Fruit fly (Drosophila melanogaster) whole organism, embryonic: ENCODE data around the gene CG17349.

Experiments used
- Abd-B ChIP-seq: fragments of 200-800 bp; sonication (Bioruptor generic); optimal IDR thresholded peaks from 2 replicates; lab custom pipeline; 2018; ENCODE audit warnings: missing biosample characterization, mild to moderate bottlenecking, missing genetic modification characterization, moderate library complexity
- Bdp1 ChIP-seq: fragments of 200-800 bp; sonication (Bioruptor generic); optimal IDR thresholded peaks from 3 replicates; lab custom pipeline; 2016; ENCODE audit warnings: missing biosample characterization, missing genetic modification characterization
- Bgb ChIP-seq: fragments of 200-800 bp; sonication (Bioruptor generic); IDR thresholded peaks from 2 replicates; pipeline ENCODE4 v1.3.6; 2022; ENCODE audit warnings: missing biosample characterization, missing genetic modification characterization; ENCODE audit not compliant: partially characterized antibody
- BtbVII ChIP-seq: fragments of 200-800 bp; sonication (Bioruptor generic); optimal IDR thresholded peaks from 3 replicates; lab custom pipeline; 2017; ENCODE audit warnings: missing biosample characterization, mild to moderate bottlenecking, missing genetic modification characterization
- CG10274 ChIP-seq: fragments of 200-800 bp; sonication (Bioruptor generic); optimal IDR thresholded peaks from 3 replicates; lab custom pipeline; 2017; ENCODE audit warnings: missing biosample characterization, mild to moderate bottlenecking, missing genetic modification characterization
- CG12155 ChIP-seq: fragments of 200-800 bp; sonication (Bioruptor generic); optimal IDR thresholded peaks from 3 replicates; lab custom pipeline; 2016; ENCODE audit warnings: missing biosample characterization, missing genetic modification characterization
- CG12219 ChIP-seq: fragments of 200-800 bp; sonication (Bioruptor generic); optimal IDR thresholded peaks from 3 replicates; lab custom pipeline; 2018; ENCODE audit warnings: missing biosample characterization, mild to moderate bottlenecking, missing genetic modification characterization
- CG13624 ChIP-seq: fragments of 200-800 bp; sonication (Bioruptor generic); optimal IDR thresholded peaks from 2 replicates; lab custom pipeline; 2016; ENCODE audit warnings: missing biosample characterization, missing genetic modification characterization
- CG17328 ChIP-seq: fragments of 200-800 bp; sonication (Bioruptor generic); IDR thresholded peaks from 2 replicates; pipeline ENCODE4 v1.3.6; 2022; ENCODE audit warnings: missing biosample characterization, missing genetic modification characterization
- CG17359 ChIP-seq: fragments of 200-800 bp; sonication (Bioruptor generic); optimal IDR thresholded peaks from 3 replicates; lab custom pipeline; 2018; ENCODE audit warnings: missing biosample characterization, mild to moderate bottlenecking, missing genetic modification characterization, moderate library complexity
- CG17802 ChIP-seq: fragments of 200-800 bp; sonication (Bioruptor generic); optimal IDR thresholded peaks from 2 replicates; lab custom pipeline; 2018; ENCODE audit warnings: missing biosample characterization, mild to moderate bottlenecking, missing genetic modification characterization, moderate library complexity
- CG33557 ChIP-seq: fragments of 200-800 bp; sonication (Bioruptor generic); optimal IDR thresholded peaks from 2 replicates; lab custom pipeline; 2019; ENCODE audit warnings: missing biosample characterization, mild to moderate bottlenecking, missing genetic modification characterization, moderate library complexity
- CG3407 ChIP-seq: fragments of 200-800 bp; sonication (Bioruptor generic); optimal IDR thresholded peaks from 2 replicates; lab custom pipeline; 2018; ENCODE audit warnings: missing biosample characterization, mild to moderate bottlenecking, missing genetic modification characterization
- CG43689 ChIP-seq: fragments of 200-800 bp; sonication (Bioruptor generic); IDR thresholded peaks from 2 replicates; pipeline ENCODE4 v1.3.6; 2022; ENCODE audit warnings: missing biosample characterization, missing genetic modification characterization
- CG4730 ChIP-seq: fragments of 200-800 bp; sonication (Bioruptor generic); IDR thresholded peaks from 2 replicates; pipeline ENCODE4 v1.3.6; 2022; ENCODE audit warnings: missing biosample characterization, missing genetic modification characterization
- CG6765 ChIP-seq: fragments of 200-800 bp; sonication (Bioruptor generic); optimal IDR thresholded peaks from 3 replicates; lab custom pipeline; 2017; ENCODE audit warnings: missing biosample characterization, mild to moderate bottlenecking, missing genetic modification characterization
- CG9609 ChIP-seq: fragments of 200-800 bp; sonication (Bioruptor generic); optimal IDR thresholded peaks from 3 replicates; lab custom pipeline; 2016; ENCODE audit warnings: missing biosample characterization, missing genetic modification characterization
- Elba2 ChIP-seq: fragments of 200-800 bp; sonication (Bioruptor generic); optimal IDR thresholded peaks from 3 replicates; lab custom pipeline; 2016; ENCODE audit warnings: missing biosample characterization, missing genetic modification characterization
- Ets65A ChIP-seq: fragments of 200-800 bp; sonication (Bioruptor generic); peaks from one replicate; lab custom pipeline; 2016; ENCODE audit warnings: missing biosample characterization, missing genetic modification characterization
- HLHmδ ChIP-seq: fragments of 200-800 bp; sonication (Bioruptor generic); optimal IDR thresholded peaks from 2 replicates; lab custom pipeline; 2018; ENCODE audit warnings: missing biosample characterization, mild to moderate bottlenecking, missing genetic modification characterization, moderate library complexity
- Hmr ChIP-seq: fragments of 200-800 bp; sonication (Bioruptor generic); optimal IDR thresholded peaks from 3 replicates; lab custom pipeline; 2017; ENCODE audit warnings: mild to moderate bottlenecking, missing biosample characterization, missing genetic modification reagents, missing genetic modification characterization
- Hr78 ChIP-seq, 2 experiments: fragments of 200-800 bp in 1 of 2; fragments of >200 bp in 1 of 2; sonication (Bioruptor generic) in 1 of 2; optimal IDR thresholded peaks; 2 replicates each; lab custom pipeline; 2017 to 2019; ENCODE audit warnings: missing biosample characterization in 2 of 2, missing genetic modification characterization in 2 of 2, mild to moderate bottlenecking in 1 of 2, moderate library complexity in 1 of 2
- Lim3 ChIP-seq: fragments of 200-800 bp; sonication (Bioruptor generic); IDR thresholded peaks from 2 replicates; pipeline ENCODE4 v1.3.6; 2022; ENCODE audit warnings: missing biosample characterization, missing genetic modification characterization
- MTF-1 ChIP-seq: fragments of 200-800 bp; sonication (Bioruptor generic); optimal IDR thresholded peaks from 2 replicates; lab custom pipeline; 2018; ENCODE audit warnings: missing biosample characterization, mild to moderate bottlenecking, missing genetic modification characterization, borderline replicate concordance
- Med ChIP-seq: fragments of 200-800 bp; sonication (Bioruptor generic); peaks from one replicate; lab custom pipeline; 2016; ENCODE audit warnings: missing biosample characterization, missing genetic modification characterization, mild to moderate bottlenecking, inconsistent platforms, moderate library complexity
- Oli ChIP-seq: fragments of 200-800 bp; sonication (Bioruptor generic); optimal IDR thresholded peaks from 2 replicates; lab custom pipeline; 2018; ENCODE audit warnings: missing biosample characterization, mild to moderate bottlenecking, missing genetic modification characterization, moderate library complexity
- Rx ChIP-seq: fragments of 200-800 bp; sonication (Bioruptor generic); IDR thresholded peaks from 2 replicates; pipeline ENCODE4 v1.3.6; 2022; ENCODE audit warnings: missing biosample characterization, missing genetic modification characterization
- btn ChIP-seq: fragments of 200-800 bp; sonication (Bioruptor generic); optimal IDR thresholded peaks from 2 replicates; lab custom pipeline; 2016; ENCODE audit warnings: missing biosample characterization, missing genetic modification characterization
- caup ChIP-seq: fragments of 200-800 bp; sonication (Bioruptor generic); optimal IDR thresholded peaks from 3 replicates; lab custom pipeline; 2017; ENCODE audit warnings: missing biosample characterization, mild to moderate bottlenecking, missing genetic modification characterization, moderate library complexity; ENCODE audit not compliant: severe bottlenecking
- dan ChIP-seq: fragments of 200-800 bp; sonication (Bioruptor generic); IDR thresholded peaks from 2 replicates; pipeline ENCODE4 v1.3.6; 2022; ENCODE audit warnings: missing biosample characterization, missing genetic modification characterization
- dmrt99B ChIP-seq: fragments of 200-800 bp; sonication (Bioruptor generic); optimal IDR thresholded peaks from 2 replicates; lab custom pipeline; 2018; ENCODE audit warnings: missing biosample characterization, mild to moderate bottlenecking, missing genetic modification characterization, moderate library complexity
- ems ChIP-seq: fragments of 200-800 bp; sonication (Bioruptor generic); optimal IDR thresholded peaks from 3 replicates; lab custom pipeline; 2016; ENCODE audit warnings: missing biosample characterization, missing genetic modification characterization
- exex ChIP-seq: fragments of 200-800 bp; sonication (Bioruptor generic); optimal IDR thresholded peaks from 4 replicates; lab custom pipeline; 2018; ENCODE audit warnings: missing biosample characterization, mild to moderate bottlenecking, missing genetic modification characterization, moderate library complexity
- fd102C ChIP-seq: fragments of 200-800 bp; sonication (Bioruptor generic); optimal IDR thresholded peaks from 2 replicates; lab custom pipeline; 2018; ENCODE audit warnings: missing biosample characterization, mild to moderate bottlenecking, missing genetic modification characterization, moderate library complexity
- gcm2 ChIP-seq: fragments of 200-800 bp; sonication (Bioruptor generic); optimal IDR thresholded peaks from 2 replicates; lab custom pipeline; 2016; ENCODE audit warnings: missing biosample characterization, missing genetic modification characterization
- grau ChIP-seq: fragments of 200-800 bp; optimal IDR thresholded peaks from 3 replicates; lab custom pipeline; 2019; ENCODE audit warnings: missing biosample characterization, mild to moderate bottlenecking, missing genetic modification characterization, moderate library complexity
- her ChIP-seq: fragments of 200-800 bp; sonication (Bioruptor generic); optimal IDR thresholded peaks from 2 replicates; lab custom pipeline; 2016; ENCODE audit warnings: missing biosample characterization, missing genetic modification characterization
- jigr1 ChIP-seq: fragments of 200-800 bp; sonication (Bioruptor generic); IDR thresholded peaks from 3 replicates; pipeline ENCODE4 v1.3.6; 2022; ENCODE audit warnings: missing biosample characterization, missing genetic modification characterization
- onecut ChIP-seq: fragments of 200-800 bp; sonication (Bioruptor generic); IDR thresholded peaks from 2 replicates; pipeline ENCODE4 v1.3.6; 2022; ENCODE audit warnings: missing biosample characterization, missing genetic modification characterization
- pnt ChIP-seq: fragments of 200-800 bp; sonication (Bioruptor generic); optimal IDR thresholded peaks from 3 replicates; lab custom pipeline; 2016; ENCODE audit warnings: missing biosample characterization, missing genetic modification characterization
- prd ChIP-seq, 3 experiments: fragments of >200 bp in 2 of 3; fragments of 200-800 bp in 1 of 3; sonication (Bioruptor generic) in 1 of 3; optimal IDR thresholded peaks in 2 of 3; IDR thresholded peaks in 1 of 3; 2 replicates in 2 of 3; 3 replicates in 1 of 3; pipeline versions ENCODE4 v1.3.6 to Lab custom; 2017 to 2022; ENCODE audit warnings: missing biosample characterization in 1 of 3, missing genetic modification characterization in 1 of 3
- repo ChIP-seq: fragments of 200-800 bp; sonication (Bioruptor generic); optimal IDR thresholded peaks from 2 replicates; lab custom pipeline; 2016; ENCODE audit warnings: missing biosample characterization, missing genetic modification characterization
- run ChIP-seq: fragments of 200-800 bp; sonication (Bioruptor generic); optimal IDR thresholded peaks from 3 replicates; lab custom pipeline; 2018; ENCODE audit warnings: missing biosample characterization, mild to moderate bottlenecking, missing genetic modification characterization
- sd ChIP-seq: fragments of 200-800 bp; sonication (Bioruptor generic); optimal IDR thresholded peaks from 3 replicates; lab custom pipeline; 2018; ENCODE audit warnings: missing biosample characterization, mild to moderate bottlenecking, missing genetic modification characterization, moderate library complexity
- tll ChIP-seq, 2 experiments: fragments of 200-800 bp in 1 of 2; fragments of >200 bp in 1 of 2; sonication (Bioruptor generic) in 1 of 2; optimal IDR thresholded peaks; 2 replicates each; lab custom pipeline; 2017 to 2019; ENCODE audit warnings: missing biosample characterization in 2 of 2, missing genetic modification characterization in 2 of 2, mild to moderate bottlenecking in 1 of 2, moderate library complexity in 1 of 2
- wor ChIP-seq: fragments of 200-800 bp; sonication (Bioruptor generic); IDR thresholded peaks from 2 replicates; pipeline ENCODE4 v1.3.6; 2022; ENCODE audit warnings: missing biosample characterization, missing genetic modification characterization
- zen2 ChIP-seq: fragments of 200-800 bp; sonication (Bioruptor generic); IDR thresholded peaks from 3 replicates; pipeline ENCODE4 v1.3.6; 2022; ENCODE audit warnings: missing biosample characterization, missing genetic modification characterization; ENCODE audit not compliant: partially characterized antibody

CG17349 gene

dm6 chr2L:19377129-19378083 is 7.2 kb downstream of the CG17349 start (continued):
- no peak for TF ChIP-seq repo (GFP tag; lab: Kevin White, UChicago)
- no peak for TF ChIP-seq CG6765 (GFP tag; lab: Kevin White, UChicago)
- peak; percentile 29 for TF ChIP-seq btn (GFP tag; lab: Kevin White, UChicago)
- no peak for TF ChIP-seq wor (GFP tag; lab: Robert Waterston, UW)
- no peak for TF ChIP-seq CG10274 (GFP tag; lab: Kevin White, UChicago)
- no peak for TF ChIP-seq gcm2 (GFP tag; lab: Kevin White, UChicago)
- peak; percentile 36 for TF ChIP-seq CG12219
- no peak for TF ChIP-seq BtbVII (GFP tag; lab: Kevin White, UChicago)
- TF ChIP-seq CG33557 (GFP tag; lab: Kevin White, UChicago), result peak; percentile 52
- no peak for TF ChIP-seq fd102C (GFP tag; lab: Kevin White, UChicago)
- peak; percentile 57; the same call in 1 of the 2 replicates for TF ChIP-seq CG4730
- TF ChIP-seq onecut, result peak; percentile 31; the same call in 1 of the 2 replicates
- no peak for TF ChIP-seq Abd-B (GFP tag; lab: Kevin White, UChicago)
- TF ChIP-seq CG3407, result peak; percentile 16
- TF ChIP-seq Rx, result no peak
- no peak for TF ChIP-seq jigr1 (GFP tag; lab: Robert Waterston, UW)
- TF ChIP-seq Bgb (GFP tag; lab: Robert Waterston, UW), result no peak
- TF ChIP-seq CG12155 (GFP tag; lab: Kevin White, UChicago), result peak; percentile 33
- TF ChIP-seq exex (tag; lab: Kevin White, UChicago), result no peak
- no peak for TF ChIP-seq pnt (GFP tag; lab: Kevin White, UChicago)
- no peak for TF ChIP-seq HLHmδ (GFP tag; lab: Kevin White, UChicago)
- TF ChIP-seq Elba2, result peak; percentile 14
- TF ChIP-seq ems (GFP tag; lab: Kevin White, UChicago), result no peak
- no peak for TF ChIP-seq caup (GFP tag; lab: Kevin White, UChicago)
- peak; percentile 66; the same call in 1 of the 2 replicates for TF ChIP-seq dan (GFP tag; lab: Robert Waterston, UW)
- peak; percentile 60 for TF ChIP-seq Ets65A (GFP tag; lab: Kevin White, UChicago)
- TF ChIP-seq CG17328 (GFP tag; lab: Robert Waterston, UW), result peak; percentile 67
- peak; percentile 51 for TF ChIP-seq dmrt99B
- TF ChIP-seq zen2 (GFP tag; lab: Robert Waterston, UW), result no peak
- no peak for TF ChIP-seq CG9609 (GFP tag; lab: Kevin White, UChicago)
- peak; percentile 9 for TF ChIP-seq Hmr
- peak; percentile 64 for TF ChIP-seq CG17359 (tag; lab: Kevin White, UChicago)
- TF ChIP-seq run (tag; lab: Kevin White, UChicago), result no peak
- no peak for TF ChIP-seq prd (optimal IDR thresholded peaks at IDR 0.05; lab: Kevin White, UChicago)
- peak; percentile 89 for TF ChIP-seq prd (GFP tag; IDR thresholded peaks at IDR 0.05; lab: Robert Waterston, UW)
- no peak for TF ChIP-seq Hr78 (GFP tag; optimal IDR thresholded peaks at IDR 0.05; lab: Kevin White, UChicago)
- no peak for TF ChIP-seq MTF-1 (GFP tag; lab: Kevin White, UChicago)
- TF ChIP-seq her (GFP tag; lab: Kevin White, UChicago), result no peak
- no peak for TF ChIP-seq sd (tag; lab: Kevin White, UChicago)
- peak; percentile 52 for TF ChIP-seq grau (tag; lab: Kevin White, UChicago)
- TF ChIP-seq CG17802 (tag; lab: Kevin White, UChicago), result peak; percentile 20
- no peak for TF ChIP-seq tll (GFP tag; optimal IDR thresholded peaks at IDR 0.05; lab: Kevin White, UChicago)
- peak; percentile 78 for TF ChIP-seq Med
- no peak for TF ChIP-seq CG13624 (GFP tag; lab: Kevin White, UChicago)
- no peak for TF ChIP-seq Bdp1 (GFP tag; lab: Kevin White, UChicago)
- peak; percentile 47 for TF ChIP-seq Oli
- no peak for TF ChIP-seq CG43689 (GFP tag; lab: Robert Waterston, UW)
- TF ChIP-seq Lim3, result no peak
